Worm (Caenorhabditis elegans): Measurements from ENCODE around the gene coq-2.

coq-2 gene

DNA sequence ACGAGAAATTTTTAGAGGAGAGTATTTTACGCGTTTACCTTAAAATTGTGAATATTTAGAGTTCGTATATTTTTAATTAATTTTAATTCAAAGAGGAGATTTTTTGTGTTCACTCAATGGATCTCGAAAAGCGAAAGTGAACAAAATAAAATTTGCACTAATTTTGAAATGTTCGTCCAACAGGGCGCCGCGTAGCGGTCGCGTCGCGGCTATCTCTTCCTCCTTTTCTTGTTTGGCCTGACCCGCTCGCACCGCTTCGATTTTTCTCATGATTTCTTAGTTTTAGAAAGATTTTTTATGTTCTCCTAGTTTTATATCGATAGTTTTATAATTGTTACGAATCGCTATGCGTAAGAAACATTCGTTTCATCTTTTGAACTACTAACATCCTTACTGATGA is 15.7 kb downstream of the coq-2 start:
- TF ChIP-seq ets-4 (tag; optimal IDR thresholded peaks at IDR 0.05) (no peak), eyg-1 (tag; optimal IDR thresholded peaks at IDR 0.05) (no peak), elt-4 (tag; optimal IDR thresholded peaks at IDR 0.05) (no peak), gmeb-2 (tag; optimal IDR thresholded peaks at IDR 0.05) (no peak), ref-2 (tag; optimal IDR thresholded peaks at IDR 0.05) (peak; percentile 20), unc-42 (tag; optimal IDR thresholded peaks at IDR 0.05) (peak; percentile 16), ceh-31 (tag; optimal IDR thresholded peaks at IDR 0.05) (peak; percentile 17), mec-3 (tag; optimal IDR thresholded peaks at IDR 0.05; ENCODE audit: borderline replicate concordance) (no peak), K09A11.1 (tag; optimal IDR thresholded peaks at IDR 0.05; ENCODE audit: insufficient read depth) (no peak), ceh-48 (tag; optimal IDR thresholded peaks at IDR 0.05) (peak; percentile 45), pqm-1 (tag; optimal IDR thresholded peaks at IDR 0.05) (no peak), ttx-3 (tag; optimal IDR thresholded peaks at IDR 0.05) (no peak), C08G9.2 (tag; optimal IDR thresholded peaks at IDR 0.05) (no peak)

DNA sequence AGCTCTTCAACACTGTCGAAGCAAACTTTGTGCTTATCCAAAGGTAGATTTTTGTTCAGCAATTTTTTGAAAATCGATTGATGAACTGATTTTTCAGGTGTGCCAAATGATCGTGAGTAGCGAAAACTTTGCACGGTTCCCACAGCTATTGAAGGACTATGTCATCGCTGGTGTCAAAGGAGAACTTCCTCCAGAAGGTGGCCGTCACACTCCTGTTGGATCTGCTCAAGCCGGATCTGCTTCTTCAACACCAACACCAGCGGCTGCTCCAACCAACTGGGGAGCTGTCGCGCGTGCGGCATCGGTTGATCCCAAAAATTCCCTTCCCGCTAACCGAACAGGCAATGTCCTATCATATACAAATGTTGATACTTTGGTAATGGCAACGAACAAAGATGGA is 17.6 kb downstream of the coq-2 start:
- TF ChIP-seq unc-42 (tag; optimal IDR thresholded peaks at IDR 0.05) = no peak
- no peak for TF ChIP-seq sox-2 (GFP tag; IDR thresholded peaks at IDR 0.05)
- TF ChIP-seq hlh-15 (tag; optimal IDR thresholded peaks at IDR 0.05) = no peak
- TF ChIP-seq ceh-48 (tag; optimal IDR thresholded peaks at IDR 0.05) = no peak
- TF ChIP-seq sdc-2 (tag; optimal IDR thresholded peaks at IDR 0.05) = no peak

DNA sequence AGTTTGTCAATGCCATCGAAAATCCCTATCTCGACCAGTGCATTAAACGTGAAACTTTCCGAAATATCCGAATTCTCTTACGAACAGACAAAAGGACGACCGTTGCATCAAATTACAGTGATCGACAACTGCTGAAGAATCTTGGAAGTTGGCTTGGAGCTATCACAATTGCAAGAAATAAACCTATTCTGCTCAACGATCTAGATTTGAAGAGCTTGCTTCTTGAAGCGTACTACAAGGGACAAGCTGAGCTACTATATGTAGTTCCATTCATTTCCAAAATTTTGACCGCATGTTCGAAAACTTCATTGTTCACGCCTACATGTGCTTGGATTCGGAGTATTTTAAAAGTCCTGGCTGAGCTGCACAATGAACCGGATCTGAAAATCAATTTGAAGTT is 18.2 kb downstream of the coq-2 start:
- TF ChIP-seq fkh-10 (GFP tag; optimal IDR thresholded peaks at IDR 0.05) (no peak), ceh-34 (tag; optimal IDR thresholded peaks at IDR 0.05) (no peak), madf-2 (tag; optimal IDR thresholded peaks at IDR 0.05) (no peak), ceh-22 (tag; optimal IDR thresholded peaks at IDR 0.05) (no peak), npax-4 (tag; optimal IDR thresholded peaks at IDR 0.05) (no peak), sox-4 (tag; optimal IDR thresholded peaks at IDR 0.05) (no peak), fax-1 (tag; optimal IDR thresholded peaks at IDR 0.05) (no peak)

DNA sequence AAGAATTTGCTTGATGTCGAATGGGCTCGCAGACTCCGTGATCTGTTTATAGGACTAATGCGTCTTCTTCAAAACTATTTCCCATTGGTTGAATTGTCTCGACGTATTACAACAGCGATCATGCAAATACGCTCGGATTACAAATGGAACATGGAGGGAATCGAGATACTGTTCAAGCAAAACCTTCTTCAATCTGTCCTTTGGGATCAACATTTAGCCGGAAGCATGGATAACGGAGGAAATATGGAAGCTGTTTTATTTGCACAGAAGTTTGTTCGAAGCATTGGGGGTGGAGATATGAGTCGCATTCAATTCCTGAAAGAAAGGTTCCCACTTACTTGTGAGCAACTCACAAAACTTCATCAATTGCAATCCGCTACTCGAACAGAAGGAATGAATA is 20.0 kb downstream of the coq-2 start:
- TF ChIP-seq hlh-6 (tag; optimal IDR thresholded peaks at IDR 0.05) (no peak), ceh-45 (GFP tag; IDR thresholded peaks at IDR 0.05) (no peak), syd-9 (tag; optimal IDR thresholded peaks at IDR 0.05) (no peak), ceh-2 (tag; optimal IDR thresholded peaks at IDR 0.05) (no peak), ceh-34 (tag; optimal IDR thresholded peaks at IDR 0.05) (no peak), sox-2 (GFP tag; IDR thresholded peaks at IDR 0.05) (no peak), sox-4 (tag; optimal IDR thresholded peaks at IDR 0.05) (no peak), zip-5 (tag; optimal IDR thresholded peaks at IDR 0.05) (no peak), lim-6 (tag; optimal IDR thresholded peaks at IDR 0.05) (no peak), ceh-19 (GFP tag; optimal IDR thresholded peaks at IDR 0.05) (no peak), ama-1 (optimal IDR thresholded peaks at IDR 0.05) (no peak), pax-1 (tag; optimal IDR thresholded peaks at IDR 0.05) (no peak), hlh-15 (tag; optimal IDR thresholded peaks at IDR 0.05) (no peak), fkh-10 (GFP tag; optimal IDR thresholded peaks at IDR 0.05) (no peak), ceh-48 (tag; optimal IDR thresholded peaks at IDR 0.05) (no peak), eyg-1 (tag; optimal IDR thresholded peaks at IDR 0.05) (no peak)

DNA sequence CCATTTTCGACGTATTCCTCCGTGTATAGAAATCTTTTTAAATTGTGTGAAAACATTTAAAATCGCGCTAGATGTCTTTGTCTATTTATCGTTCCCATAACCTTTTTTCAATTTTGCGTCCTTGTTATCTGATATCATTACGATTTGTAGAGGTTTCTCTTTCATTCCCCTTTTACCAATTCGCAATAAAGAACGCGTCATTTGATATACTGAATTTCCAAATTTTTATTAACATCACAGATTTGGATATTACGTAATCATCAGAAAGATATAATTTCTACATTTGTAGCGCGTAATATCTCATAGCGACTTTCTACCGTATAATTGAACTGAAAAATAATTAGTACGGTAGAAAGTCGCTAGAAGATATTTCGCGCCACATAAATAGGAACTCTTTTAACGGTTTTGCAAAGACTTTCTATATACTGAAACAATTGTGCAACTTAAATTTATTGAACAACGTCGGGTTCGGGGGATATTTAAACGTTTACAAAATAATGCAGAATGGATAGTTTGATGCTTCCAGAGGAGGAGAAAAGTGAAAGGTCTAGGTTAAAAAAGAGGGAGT is 23.0 kb downstream of the coq-2 start:
- TF ChIP-seq sox-2 (GFP tag; IDR thresholded peaks at IDR 0.05) = no peak
- no peak for TF ChIP-seq elt-4 (tag; optimal IDR thresholded peaks at IDR 0.05)
- TF ChIP-seq fax-1 (tag; optimal IDR thresholded peaks at IDR 0.05) = no peak
- TF ChIP-seq ets-4 (tag; optimal IDR thresholded peaks at IDR 0.05) = no peak
- no peak for TF ChIP-seq C38D4.7 (GFP tag; optimal IDR thresholded peaks at IDR 0.05)

DNA sequence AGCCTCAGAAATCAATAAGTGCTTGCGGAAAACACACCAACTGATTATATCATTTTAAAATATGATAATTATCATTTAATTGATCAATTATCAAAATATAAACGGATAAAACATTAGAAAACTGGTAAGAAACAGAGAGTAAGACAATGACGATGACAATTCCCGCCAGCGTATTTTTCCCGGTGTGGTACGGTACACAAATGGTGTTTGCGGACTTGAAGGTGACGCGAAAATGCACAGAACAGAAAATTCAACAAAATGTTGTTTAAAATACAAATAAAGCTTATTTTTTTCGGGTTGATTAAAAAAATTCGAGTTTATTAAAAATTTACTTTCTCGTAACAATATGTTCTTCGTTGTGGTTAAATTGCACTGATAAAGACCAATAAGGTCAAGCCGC is 25.4 kb downstream of the coq-2 start:
- TF ChIP-seq nfya-1 (tag; optimal IDR thresholded peaks at IDR 0.05) (peak; percentile 52), madf-2 (tag; optimal IDR thresholded peaks at IDR 0.05) (no peak), zip-5 (tag; optimal IDR thresholded peaks at IDR 0.05) (no peak), ama-1 (optimal IDR thresholded peaks at IDR 0.05) (no peak), gmeb-2 (tag; optimal IDR thresholded peaks at IDR 0.05) (no peak), hlh-13 (GFP tag; optimal IDR thresholded peaks at IDR 0.05) (no peak), ceh-6 (GFP tag; optimal IDR thresholded peaks at IDR 0.05) (no peak), fkh-6 (tag; optimal IDR thresholded peaks at IDR 0.05) (no peak), unc-86 (tag; optimal IDR thresholded peaks at IDR 0.05) (no peak), ceh-30 (tag; optimal IDR thresholded peaks at IDR 0.05) (no peak), T23F11.4 (GFP tag; optimal IDR thresholded peaks at IDR 0.05) (no peak), ceh-2 (tag; optimal IDR thresholded peaks at IDR 0.05) (no peak), fkh-10 (GFP tag; optimal IDR thresholded peaks at IDR 0.05) (no peak), odd-2 (tag; optimal IDR thresholded peaks at IDR 0.05) (peak; percentile 20)

Data from whole organism, late embryonic.